Fruit fly (Drosophila melanogaster): ENCODE results near the gene CG5004.

CG5004 gene

DNA sequence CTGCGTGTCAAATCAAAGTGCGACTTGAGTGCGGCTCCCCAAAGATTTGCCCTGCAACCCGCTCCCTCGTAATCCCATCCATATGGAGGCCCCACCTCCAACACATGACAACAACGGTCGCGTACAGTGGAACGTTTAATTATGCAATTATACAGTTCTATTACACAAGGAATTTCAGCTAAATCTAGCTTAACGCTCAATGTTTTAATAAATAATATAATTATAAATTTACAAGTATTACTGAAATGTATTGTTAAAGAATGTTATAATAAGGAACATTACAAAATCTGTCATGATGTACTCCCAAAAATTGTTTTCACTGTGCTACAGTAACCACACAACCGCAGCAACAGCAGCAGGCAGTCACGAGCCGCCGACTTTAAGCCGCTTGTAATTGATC is 66.7 kb downstream of the CG5004 start (continued):
- TF ChIP-seq chinmo (GFP tag; IDR thresholded peaks at IDR 0.05; ENCODE audit: partially characterized antibody) (no peak), CG2199 (GFP tag; IDR thresholded peaks at IDR 0.05) (no peak), croc (GFP tag; conservative IDR thresholded peaks at IDR 0.05) (no peak; the same call in 2 of the 3 replicates), CG31388 (GFP tag; optimal IDR thresholded peaks at IDR 0.05) (no peak), hb (GFP tag; IDR thresholded peaks at IDR 0.05; ENCODE audit: partially characterized antibody) (no peak), Max (GFP tag; optimal IDR thresholded peaks at IDR 0.05) (no peak), corto (GFP tag; optimal IDR thresholded peaks at IDR 0.05) (no peak), psq (GFP tag; optimal IDR thresholded peaks at IDR 0.05) (no peak), Hsf (GFP tag; optimal IDR thresholded peaks at IDR 0.05) (no peak), CG32772 (GFP tag; IDR thresholded peaks at IDR 0.05) (no peak), CG9437 (GFP tag; optimal IDR thresholded peaks at IDR 0.05) (no peak), disco-r (GFP tag; optimal IDR thresholded peaks at IDR 0.05) (no peak), CG1832 (GFP tag; optimal IDR thresholded peaks at IDR 0.05) (no peak), CHES-1-like (GFP tag; optimal IDR thresholded peaks at IDR 0.05) (no peak), CG7745 (tag; optimal IDR thresholded peaks at IDR 0.05) (no peak), CG17359 (tag; optimal IDR thresholded peaks at IDR 0.05) (peak; percentile 61), gem (tag; optimal IDR thresholded peaks at IDR 0.05) (peak; percentile 52), otp (GFP tag; IDR thresholded peaks at IDR 0.05) (no peak), CG31441 (GFP tag; IDR thresholded peaks at IDR 0.05) (peak; percentile 40; the same call in 1 of the 2 replicates), Nf-YC (tag; optimal IDR thresholded peaks at IDR 0.05) (no peak), Nf-YA (GFP tag; IDR thresholded peaks at IDR 0.05) (no peak), CG11504 (tag; optimal IDR thresholded peaks at IDR 0.05) (peak; percentile 49), CG43689 (GFP tag; IDR thresholded peaks at IDR 0.05) (no peak), mirr (GFP tag; optimal IDR thresholded peaks at IDR 0.05) (no peak), scrt (GFP tag; optimal IDR thresholded peaks at IDR 0.05) (no peak), Dfd (GFP tag; optimal IDR thresholded peaks at IDR 0.05) (no peak), Gsc (GFP tag; IDR thresholded peaks at IDR 0.05) (no peak), CG8924 (tag; optimal IDR thresholded peaks at IDR 0.05) (no peak), Awh (GFP tag; IDR thresholded peaks at IDR 0.05) (peak; percentile 45; the same call in 1 of the 2 replicates), run (tag; optimal IDR thresholded peaks at IDR 0.05) (no peak), tgo (GFP tag; IDR thresholded peaks at IDR 0.05) (no peak), chm (GFP tag; IDR thresholded peaks at IDR 0.05) (no peak), gsb (GFP tag; IDR thresholded peaks at IDR 0.05) (no peak), Ets97D (GFP tag; optimal IDR thresholded peaks at IDR 0.05) (no peak), fd96Cb (tag; optimal IDR thresholded peaks at IDR 0.05) (no peak), CG5180 (GFP tag; optimal IDR thresholded peaks at IDR 0.05) (no peak), CG2712 (tag; optimal IDR thresholded peaks at IDR 0.05) (peak; percentile 58), Hand (GFP tag; optimal IDR thresholded peaks at IDR 0.05) (no peak), inv (GFP tag; IDR thresholded peaks at IDR 0.05; ENCODE audit: partially characterized antibody) (no peak), CG12391 (tag; optimal IDR thresholded peaks at IDR 0.05) (peak; percentile 21), CG6175 (GFP tag; IDR thresholded peaks at IDR 0.05) (no peak), knrl (GFP tag; IDR thresholded peaks at IDR 0.05; ENCODE audit: partially characterized antibody) (no peak), CG12071 (GFP tag; optimal IDR thresholded peaks at IDR 0.05) (no peak), CG10274 (GFP tag; optimal IDR thresholded peaks at IDR 0.05) (no peak), CG7786 (GFP tag; optimal IDR thresholded peaks at IDR 0.05) (no peak), CG7928 (GFP tag; optimal IDR thresholded peaks at IDR 0.05) (no peak), CG10366 (GFP tag; IDR thresholded peaks at IDR 0.05) (no peak), en (GFP tag; optimal IDR thresholded peaks at IDR 0.05) (no peak), CG1603 (tag; optimal IDR thresholded peaks at IDR 0.05) (no peak), amos (GFP tag; IDR thresholded peaks at IDR 0.05; ENCODE audit: partially characterized antibody) (no peak), CG1792 (GFP tag; optimal IDR thresholded peaks at IDR 0.05) (no peak)

Measured in whole organism, embryonic.